Worm (Caenorhabditis elegans) whole organism, early embryonic: ENCODE data around the gene F34H10.5.

ENCODE experiments used
- B0310.2 ChIP-seq: sonication (generic microtip); optimal IDR thresholded peaks from 2 replicates; lab custom pipeline; 2016; ENCODE audit warnings: mild to moderate bottlenecking, missing genetic modification characterization, missing compliant biosample characterization
- F13C5.2 ChIP-seq: sonication (generic microtip); optimal IDR thresholded peaks from 2 replicates; lab custom pipeline; 2017; ENCODE audit warnings: mild to moderate bottlenecking, missing genetic modification characterization, inconsistent platforms, missing compliant biosample characterization
- aly-1 ChIP-seq: sonication (generic microtip); optimal IDR thresholded peaks from 2 replicates; lab custom pipeline; 2016; ENCODE audit warnings: missing genetic modification characterization, missing compliant biosample characterization
- ama-1 ChIP-seq: fragments of 150-350 bp; optimal IDR thresholded peaks from 2 replicates; lab custom pipeline; 2014
- ceh-13 ChIP-seq: fragments of 200-800 bp; sonication (Bioruptor generic); optimal IDR thresholded peaks from 2 replicates; lab custom pipeline; 2018; ENCODE audit warnings: mild to moderate bottlenecking, missing genetic modification characterization, missing compliant biosample characterization
- ceh-36 ChIP-seq: sonication (generic microtip); optimal IDR thresholded peaks from 2 replicates; lab custom pipeline; 2016; ENCODE audit warnings: missing genetic modification characterization, inconsistent platforms, missing compliant biosample characterization
- ets-7 ChIP-seq: sonication (generic microtip); optimal IDR thresholded peaks from 2 replicates; lab custom pipeline; 2016; ENCODE audit warnings: missing genotype, missing genetic modification characterization, missing compliant biosample characterization
- flt-1 ChIP-seq: fragments of 200-800 bp; sonication (Bioruptor generic); IDR thresholded peaks from 2 replicates; pipeline ENCODE4 v1.3.6; 2022; ENCODE audit warnings: missing genetic modification characterization, missing compliant biosample characterization
- hmbx-1 ChIP-seq: sonication (generic microtip); optimal IDR thresholded peaks from 2 replicates; lab custom pipeline; 2016; ENCODE audit warnings: mild to moderate bottlenecking, missing genetic modification characterization, missing compliant biosample characterization
- hmg-4 ChIP-seq: fragments of 200-800 bp; sonication (Bioruptor generic); optimal IDR thresholded peaks from 2 replicates; lab custom pipeline; 2018; ENCODE audit warnings: mild to moderate bottlenecking, missing genetic modification characterization, missing compliant biosample characterization
- hnd-1 ChIP-seq: sonication (generic microtip); optimal IDR thresholded peaks from 2 replicates; lab custom pipeline; 2016; ENCODE audit warnings: missing genetic modification characterization, missing compliant biosample characterization
- pes-1 ChIP-seq: fragments of 200-800 bp; sonication (Bioruptor generic); IDR thresholded peaks from 2 replicates; pipeline ENCODE4 v1.3.6; 2022; ENCODE audit warnings: missing genetic modification reagents, missing genetic modification characterization, missing compliant biosample characterization
- scrt-1 ChIP-seq: fragments of 200-800 bp; sonication (Bioruptor generic); IDR thresholded peaks from 2 replicates; pipeline ENCODE4 v1.3.6; 2022; ENCODE audit warnings: missing genetic modification characterization, missing compliant biosample characterization
- sea-1 ChIP-seq: fragments of 200-800 bp; sonication (Bioruptor generic); conservative IDR thresholded peaks from 2 replicates; pipeline ENCODE4 v1.3.6; 2022; ENCODE audit warnings: missing genetic modification characterization, missing compliant biosample characterization
- tbx-11 ChIP-seq: fragments of 200-800 bp; sonication (Bioruptor generic); IDR thresholded peaks from 2 replicates; pipeline ENCODE4 v1.3.6; 2022; ENCODE audit warnings: missing genetic modification characterization, missing compliant biosample characterization
- tbx-37 ChIP-seq: fragments of 200-800 bp; sonication (Bioruptor generic); conservative IDR thresholded peaks from 2 replicates; pipeline ENCODE4 v1.3.6; 2022; ENCODE audit warnings: missing genetic modification reagents, missing genetic modification characterization, missing compliant biosample characterization
- tra-4 ChIP-seq: sonication (generic microtip); optimal IDR thresholded peaks from 2 replicates; lab custom pipeline; 2017; ENCODE audit warnings: missing genetic modification characterization, missing compliant biosample characterization

Gene F34H10.5

ce11 chrX:9653478-9653877, 18.0 kb downstream of the F34H10.5 start:
- TF ChIP-seq ets-7 (tag; lab: Kevin White, UChicago) = no peak
- TF ChIP-seq ama-1 (lab: Kevin White, UChicago) = no peak
- no peak for TF ChIP-seq F13C5.2 (tag; lab: Kevin White, UChicago)
- no peak for TF ChIP-seq ceh-36 (tag; lab: Kevin White, UChicago)
- TF ChIP-seq B0310.2 (tag; lab: Kevin White, UChicago) = no peak
- TF ChIP-seq pes-1 (GFP tag; lab: Robert Waterston, UW) = no peak
- no peak for TF ChIP-seq sea-1 (GFP tag; lab: Robert Waterston, UW)
- no peak for TF ChIP-seq hmbx-1
- no peak for TF ChIP-seq ceh-13 (GFP tag; lab: Kevin White, UChicago)
- no peak for TF ChIP-seq hmg-4 (GFP tag; lab: Kevin White, UChicago)
- TF ChIP-seq tbx-11 (GFP tag; lab: Robert Waterston, UW) = no peak
- TF ChIP-seq hnd-1 = no peak
- no peak for TF ChIP-seq aly-1 (tag; lab: Kevin White, UChicago)
- TF ChIP-seq tra-4 (tag; lab: Kevin White, UChicago) = no peak
- TF ChIP-seq tbx-37 = no peak
- TF ChIP-seq flt-1 (GFP tag; lab: Robert Waterston, UW) = no peak
- TF ChIP-seq scrt-1 (GFP tag; lab: Robert Waterston, UW) = no peak

DNA sequence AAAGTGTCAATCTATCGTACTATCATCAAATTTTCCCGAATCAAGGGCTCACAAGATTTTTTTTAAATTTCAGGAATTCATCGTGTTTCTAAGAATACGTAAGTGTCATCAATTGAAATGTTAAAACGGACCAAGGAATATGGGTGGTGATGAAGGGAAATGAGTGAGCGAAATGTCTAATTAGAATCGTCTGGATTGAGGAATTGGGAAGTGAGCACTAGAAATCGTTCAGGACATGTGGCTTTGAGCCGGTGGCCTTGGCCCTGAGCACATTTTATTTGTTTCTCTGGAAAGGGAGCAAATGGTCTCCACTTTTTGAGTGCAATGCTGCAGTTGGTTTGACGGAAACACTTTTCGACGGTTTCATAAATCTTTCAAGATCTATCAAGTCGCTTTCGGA, 18.8 kb downstream of the F34H10.5 start:
- TF ChIP-seq tbx-11 (GFP tag; lab: Robert Waterston, UW) (no peak), sea-1 (GFP tag; lab: Robert Waterston, UW) (no peak), B0310.2 (tag; lab: Kevin White, UChicago) (no peak), F13C5.2 (tag; lab: Kevin White, UChicago) (no peak), ama-1 (lab: Kevin White, UChicago) (no peak), hmg-4 (GFP tag; lab: Kevin White, UChicago) (no peak), ets-7 (tag; lab: Kevin White, UChicago) (no peak)

DNA sequence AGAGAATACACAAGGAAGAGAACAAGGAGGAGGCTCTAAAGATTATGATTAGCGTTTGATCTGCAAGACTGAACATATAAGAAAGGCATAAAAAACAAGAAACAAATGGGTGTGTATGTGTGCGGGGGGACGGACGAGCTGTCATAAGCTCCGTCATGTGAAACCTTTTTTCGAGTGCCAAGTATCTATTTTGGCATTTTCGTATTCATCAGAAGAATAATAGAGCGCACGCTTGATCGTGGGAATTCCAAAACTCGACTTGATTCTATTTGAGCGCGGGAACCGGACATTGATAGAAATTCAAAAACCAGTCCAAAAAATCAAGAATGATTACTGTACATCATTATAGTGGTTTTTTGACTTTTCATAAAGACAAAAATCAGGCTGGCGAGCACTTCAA, 21.3 kb downstream of the F34H10.5 start:
- no peak for TF ChIP-seq F13C5.2 (tag; lab: Kevin White, UChicago)
- no peak for TF ChIP-seq aly-1 (tag; lab: Kevin White, UChicago)
- no peak for TF ChIP-seq flt-1 (GFP tag; lab: Robert Waterston, UW)
- TF ChIP-seq ama-1 (lab: Kevin White, UChicago) = no peak
- no peak for TF ChIP-seq ceh-36 (tag; lab: Kevin White, UChicago)
- TF ChIP-seq hmbx-1 = no peak
- no peak for TF ChIP-seq hnd-1

DNA sequence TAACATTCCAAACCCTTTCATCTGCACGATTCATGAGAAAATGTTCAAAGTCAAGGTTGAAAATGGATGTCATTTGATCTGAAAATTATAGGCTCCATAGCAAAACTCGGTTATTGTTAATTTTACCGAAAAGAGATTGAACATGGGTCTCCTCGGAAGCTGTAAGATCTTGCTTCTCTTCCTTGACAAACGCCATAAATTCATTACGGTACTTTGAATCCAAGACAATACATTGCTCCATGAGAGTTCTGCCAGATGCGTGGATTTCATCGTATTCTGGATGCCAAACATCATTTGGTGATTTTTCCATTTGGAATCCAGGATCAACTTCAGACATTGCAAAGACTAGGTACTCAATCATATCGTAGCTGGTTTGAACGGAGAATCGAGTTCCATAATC, 30.5 kb downstream of the F34H10.5 start:
- TF ChIP-seq ceh-13 (GFP tag; lab: Kevin White, UChicago) (no peak), aly-1 (tag; lab: Kevin White, UChicago) (no peak), F13C5.2 (tag; lab: Kevin White, UChicago) (no peak)

DNA sequence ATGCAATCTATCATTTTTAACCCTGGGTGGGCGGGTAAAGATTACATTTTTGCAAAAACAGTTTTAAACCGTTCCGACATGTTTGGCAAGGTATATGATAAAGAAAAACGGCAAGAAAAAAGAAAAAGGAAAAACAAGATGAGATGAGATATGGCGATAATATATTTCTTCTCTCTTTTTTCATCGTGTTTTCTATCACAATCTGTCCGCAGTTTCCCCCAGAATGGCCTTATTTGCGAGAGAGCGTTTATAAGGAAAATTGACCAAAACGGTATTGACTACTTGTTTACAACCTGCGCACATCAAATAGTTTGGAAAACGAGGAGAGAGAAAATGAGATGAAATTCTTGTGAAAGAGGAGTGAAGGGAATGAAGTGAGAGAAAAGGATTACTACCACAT, 31.9 kb downstream of the F34H10.5 start:
- TF ChIP-seq ama-1 (lab: Kevin White, UChicago) = no peak
- no peak for TF ChIP-seq sea-1 (GFP tag; lab: Robert Waterston, UW)
- TF ChIP-seq hmbx-1 = no peak
- TF ChIP-seq ets-7 (tag; lab: Kevin White, UChicago) = no peak
- no peak for TF ChIP-seq hmg-4 (GFP tag; lab: Kevin White, UChicago)
- TF ChIP-seq pes-1 (GFP tag; lab: Robert Waterston, UW) = no peak
- no peak for TF ChIP-seq scrt-1 (GFP tag; lab: Robert Waterston, UW)
- TF ChIP-seq aly-1 (tag; lab: Kevin White, UChicago) = no peak
- TF ChIP-seq F13C5.2 (tag; lab: Kevin White, UChicago) = no peak
- no peak for TF ChIP-seq tbx-11 (GFP tag; lab: Robert Waterston, UW)
- TF ChIP-seq flt-1 (GFP tag; lab: Robert Waterston, UW) = no peak
- no peak for TF ChIP-seq hnd-1

ce11 chrX:9668554-9668953, 33.1 kb downstream of the F34H10.5 start, which contains the start of gene T14B1.1:
Gene T14B1.1 (minus strand): TSS chrX:9668723.
- no peak for TF ChIP-seq tra-4 (tag; lab: Kevin White, UChicago)
- TF ChIP-seq pes-1 (GFP tag; lab: Robert Waterston, UW) = no peak
- no peak for TF ChIP-seq B0310.2 (tag; lab: Kevin White, UChicago)
- peak; percentile 1 for TF ChIP-seq F13C5.2 (tag; lab: Kevin White, UChicago)

- no peak for TF ChIP-seq hnd-1
- TF ChIP-seq ets-7 (tag; lab: Kevin White, UChicago) = no peak
- no peak for TF ChIP-seq F13C5.2 (tag; lab: Kevin White, UChicago)
- no peak for TF ChIP-seq ama-1 (lab: Kevin White, UChicago)
- no peak for TF ChIP-seq pes-1 (GFP tag; lab: Robert Waterston, UW)
- TF ChIP-seq aly-1 (tag; lab: Kevin White, UChicago) = no peak
- no peak for TF ChIP-seq tbx-11 (GFP tag; lab: Robert Waterston, UW)
- TF ChIP-seq ceh-13 (GFP tag; lab: Kevin White, UChicago) = no peak
- TF ChIP-seq ceh-36 (tag; lab: Kevin White, UChicago) = no peak
- TF ChIP-seq tra-4 (tag; lab: Kevin White, UChicago) = no peak
- no peak for TF ChIP-seq hmg-4 (GFP tag; lab: Kevin White, UChicago)
- TF ChIP-seq scrt-1 (GFP tag; lab: Robert Waterston, UW) = no peak
Measured at ce11 chrX:9673228-9673627, 37.8 kb downstream of the F34H10.5 start.

DNA sequence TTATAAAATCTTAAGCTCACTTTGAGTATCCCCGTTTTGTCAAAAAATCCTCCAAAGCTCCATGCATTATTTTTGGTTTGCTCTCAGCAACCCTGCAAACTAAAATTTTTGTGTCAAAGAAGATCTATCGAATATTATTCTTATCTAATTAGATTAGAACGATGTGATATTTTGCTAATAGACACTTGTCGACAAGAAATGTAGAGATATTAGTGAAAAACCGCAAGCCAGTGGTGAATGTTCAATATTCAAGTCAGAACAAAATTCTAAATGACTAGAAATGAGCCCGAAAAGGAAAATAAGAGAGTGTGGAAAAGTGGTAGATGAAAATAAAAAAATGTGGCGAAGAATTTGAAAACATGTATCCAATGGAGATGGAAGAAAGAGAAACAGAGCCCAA, 39.3 kb downstream of the F34H10.5 start, which contains the start of gene C43C3.4:
Gene C43C3.4, minus strand, starts transcription at position 101 of the 400 bp plus-strand sequence.
- TF ChIP-seq hmg-4 (GFP tag; lab: Kevin White, UChicago) (no peak), F13C5.2 (tag; lab: Kevin White, UChicago) (no peak), ceh-13 (GFP tag; lab: Kevin White, UChicago) (no peak), tra-4 (tag; lab: Kevin White, UChicago) (no peak), sea-1 (GFP tag; lab: Robert Waterston, UW) (no peak), scrt-1 (GFP tag; lab: Robert Waterston, UW) (no peak), hnd-1 (no peak), ama-1 (lab: Kevin White, UChicago) (no peak), ets-7 (tag; lab: Kevin White, UChicago) (no peak), B0310.2 (tag; lab: Kevin White, UChicago) (no peak), ceh-36 (tag; lab: Kevin White, UChicago) (no peak), tbx-11 (GFP tag; lab: Robert Waterston, UW) (no peak)
